Fruit fly (Drosophila melanogaster): ENCODE data around the gene CG44008.

CG44008 gene

DNA sequence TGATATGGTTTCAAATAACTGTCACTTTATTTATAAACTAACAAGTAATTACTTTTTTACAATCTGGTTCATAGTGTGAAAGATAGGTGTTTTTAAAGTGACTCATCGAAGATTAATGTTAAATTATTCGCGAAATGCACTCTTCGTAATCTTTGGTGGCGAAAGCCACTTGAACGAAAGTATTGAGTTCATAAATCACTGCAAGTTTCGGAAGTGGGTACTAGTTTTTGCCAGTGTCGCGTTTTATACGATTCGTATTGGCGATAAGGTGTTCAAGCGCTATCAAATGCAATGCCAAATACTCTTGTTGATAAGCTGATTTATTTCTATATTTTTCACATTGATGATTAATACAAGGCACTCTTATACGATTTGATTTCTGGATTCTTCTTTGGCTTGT, 707 bp downstream of the CG44008 start:
- TF ChIP-seq foxo (GFP tag; optimal IDR thresholded peaks at IDR 0.05) (peak in 1 of 2 experiments; percentile 12), Hnf4 (GFP tag; optimal IDR thresholded peaks at IDR 0.05) (peak; percentile 9), dl (GFP tag; optimal IDR thresholded peaks at IDR 0.05; ENCODE audit: insufficient read depth in 1 of 2, partially characterized antibody in 2 of 2) (no peak)

DNA sequence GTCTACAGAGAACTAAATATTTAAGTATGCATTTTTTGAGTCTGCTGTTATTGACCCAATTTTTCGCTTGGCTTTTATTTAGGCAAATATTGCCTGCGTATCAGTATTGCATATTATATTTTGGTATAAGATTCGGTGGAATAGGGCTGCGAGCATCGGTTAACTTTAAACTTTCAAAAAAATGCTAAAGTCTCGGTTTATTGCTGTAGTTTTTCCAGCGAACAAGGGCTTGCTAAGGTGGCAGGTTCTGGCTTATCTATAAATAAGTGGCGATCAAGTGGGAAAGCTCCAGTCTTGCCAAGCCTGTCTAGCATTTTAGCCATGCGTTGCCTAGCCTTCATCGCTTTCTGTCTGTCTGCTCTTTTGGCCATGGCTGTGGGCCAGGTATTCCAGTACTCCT, 1.9 kb downstream of the CG44008 start, which contains the start of gene CG31704:
CG31704 (plus strand) TSS at position 301 of the 400 bp plus-strand sequence.
- TF ChIP-seq usp (GFP tag; optimal IDR thresholded peaks at IDR 0.05) (no peak), tai (GFP tag; optimal IDR thresholded peaks at IDR 0.05) (no peak), CrebA (GFP tag; optimal IDR thresholded peaks at IDR 0.05; ENCODE audit: borderline replicate concordance) (no peak), N (GFP tag; optimal IDR thresholded peaks at IDR 0.05) (no peak), sv (GFP tag; optimal IDR thresholded peaks at IDR 0.05) (no peak), Jra (GFP tag; optimal IDR thresholded peaks at IDR 0.05) (no peak), Mio (GFP tag; optimal IDR thresholded peaks at IDR 0.05) (no peak), woc (GFP tag; optimal IDR thresholded peaks at IDR 0.05) (no peak), HLH106 (tag; optimal IDR thresholded peaks at IDR 0.05) (no peak), OdsH (GFP tag; optimal IDR thresholded peaks at IDR 0.05) (no peak), Dfd (GFP tag; optimal IDR thresholded peaks at IDR 0.05) (no peak)

DNA sequence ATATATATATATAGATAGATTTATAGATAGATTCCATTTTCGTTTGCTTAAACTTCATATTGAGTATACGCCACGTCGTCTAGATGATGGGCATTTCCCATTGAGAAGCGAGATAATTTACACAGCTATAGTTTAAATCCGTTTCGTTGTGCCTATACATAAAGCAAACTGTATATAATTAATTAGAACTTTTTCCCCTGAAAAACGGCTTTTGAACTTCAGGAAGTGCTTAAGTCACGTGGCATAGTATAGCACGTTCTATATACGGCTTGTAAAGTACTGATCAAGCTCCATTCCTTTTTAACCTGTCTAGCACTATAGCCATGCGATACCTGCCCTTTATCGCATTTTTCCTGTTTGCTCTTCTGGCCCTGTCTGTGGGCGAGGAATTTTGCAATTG, 2.6 kb downstream of the CG44008 start, which contains the start of gene Sfp33A3:
Sfp33A3 (plus strand) TSS at position 301 of the 400 bp plus-strand sequence.
- TF ChIP-seq ey (GFP tag; optimal IDR thresholded peaks at IDR 0.05) (no peak), N (GFP tag; optimal IDR thresholded peaks at IDR 0.05) (no peak), fru (GFP tag; optimal IDR thresholded peaks at IDR 0.05) (no peak), rgr (GFP tag; optimal IDR thresholded peaks at IDR 0.05) (no peak), Dfd (GFP tag; optimal IDR thresholded peaks at IDR 0.05) (no peak), br (GFP tag; optimal IDR thresholded peaks at IDR 0.05) (no peak), HLH106 (tag; optimal IDR thresholded peaks at IDR 0.05) (no peak), Hr78 (GFP tag; optimal IDR thresholded peaks at IDR 0.05) (no peak), Mio (GFP tag; optimal IDR thresholded peaks at IDR 0.05) (no peak), Jra (GFP tag; optimal IDR thresholded peaks at IDR 0.05) (no peak), psq (GFP tag; optimal IDR thresholded peaks at IDR 0.05) (no peak), woc (GFP tag; optimal IDR thresholded peaks at IDR 0.05) (no peak)

DNA sequence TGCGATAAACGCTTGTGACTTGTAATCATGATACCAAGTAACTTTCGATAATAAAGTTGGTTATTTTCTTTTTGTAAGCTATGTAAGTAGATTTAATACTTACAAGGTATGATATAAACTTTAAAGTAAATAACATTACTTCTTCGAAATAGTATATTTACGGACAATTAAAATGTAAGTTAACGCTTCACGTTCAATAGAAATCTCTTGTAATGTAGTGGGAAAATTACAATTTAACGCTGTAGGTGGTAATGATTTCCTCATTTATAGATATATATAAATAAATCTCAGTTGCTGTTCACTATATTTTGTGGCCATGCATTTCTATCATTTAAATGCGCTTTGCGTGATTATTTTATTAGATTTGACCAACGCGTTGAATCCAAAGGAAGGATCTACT, 4.8 kb downstream of the CG44008 start, which contains the start of gene Sfp33A2:
Sfp33A2 (plus strand) TSS at position 301 of the 400 bp plus-strand sequence.
- no peak for TF ChIP-seq CG9705 (GFP tag; optimal IDR thresholded peaks at IDR 0.05)
- TF ChIP-seq CrebA (GFP tag; optimal IDR thresholded peaks at IDR 0.05; ENCODE audit: borderline replicate concordance) = no peak
- no peak for TF ChIP-seq N (GFP tag; optimal IDR thresholded peaks at IDR 0.05)
- no peak for TF ChIP-seq GATAd (GFP tag; optimal IDR thresholded peaks at IDR 0.05)
- TF ChIP-seq sv (GFP tag; optimal IDR thresholded peaks at IDR 0.05) = no peak
- TF ChIP-seq Hr83 (GFP tag; optimal IDR thresholded peaks at IDR 0.05; ENCODE audit: poor library complexity, severe bottlenecking) = no peak
- no peak for TF ChIP-seq lola (GFP tag; optimal IDR thresholded peaks at IDR 0.05)
- TF ChIP-seq HLH106 (tag; optimal IDR thresholded peaks at IDR 0.05) = no peak
- no peak for TF ChIP-seq brk (GFP tag; optimal IDR thresholded peaks at IDR 0.05)
- TF ChIP-seq pan (optimal IDR thresholded peaks at IDR 0.05) = no peak
- no peak for TF ChIP-seq Jra (GFP tag; optimal IDR thresholded peaks at IDR 0.05)
- TF ChIP-seq dsf (GFP tag; optimal IDR thresholded peaks at IDR 0.05; ENCODE audit: borderline replicate concordance) = no peak
- TF ChIP-seq usp (GFP tag; optimal IDR thresholded peaks at IDR 0.05) = no peak
- no peak for TF ChIP-seq ey (GFP tag; optimal IDR thresholded peaks at IDR 0.05)
- no peak for TF ChIP-seq Vsx2 (GFP tag; optimal IDR thresholded peaks at IDR 0.05; ENCODE audit: partially characterized antibody)
- no peak for TF ChIP-seq jim (GFP tag; optimal IDR thresholded peaks at IDR 0.05)
- no peak for TF ChIP-seq psq (GFP tag; optimal IDR thresholded peaks at IDR 0.05)
- TF ChIP-seq Abd-B (GFP tag; optimal IDR thresholded peaks at IDR 0.05) = no peak
- no peak for TF ChIP-seq OdsH (GFP tag; optimal IDR thresholded peaks at IDR 0.05)

DNA sequence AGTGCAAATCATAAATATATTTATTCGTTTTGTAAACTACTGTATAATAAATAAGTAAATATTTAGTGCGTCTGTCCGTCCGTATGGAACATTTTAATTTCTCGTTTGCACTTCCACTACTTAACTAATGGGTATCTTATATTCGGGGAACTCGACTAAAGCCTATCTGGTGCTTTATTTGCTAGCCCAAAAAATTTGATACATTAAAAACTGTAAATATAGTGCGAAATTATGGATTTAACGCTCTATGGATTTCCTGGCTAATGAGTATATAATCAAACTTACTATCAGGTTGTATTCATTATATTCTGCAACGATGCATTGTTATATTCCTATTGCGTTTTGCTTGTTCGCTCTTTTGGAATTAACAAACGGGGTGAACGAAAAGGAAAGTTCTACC, 5.3 kb downstream of the CG44008 start, which contains the start of gene Sfp33A4:
Sfp33A4 (plus strand) TSS at position 301 of the 400 bp plus-strand sequence.
- no peak for TF ChIP-seq sage (GFP tag; optimal IDR thresholded peaks at IDR 0.05)
- no peak for TF ChIP-seq Myc (optimal IDR thresholded peaks at IDR 0.05)
- TF ChIP-seq usp (GFP tag; optimal IDR thresholded peaks at IDR 0.05) = no peak
- no peak for TF ChIP-seq HLH106 (tag; optimal IDR thresholded peaks at IDR 0.05)
- TF ChIP-seq GATAd (GFP tag; optimal IDR thresholded peaks at IDR 0.05) = no peak
- TF ChIP-seq CrebA (GFP tag; optimal IDR thresholded peaks at IDR 0.05; ENCODE audit: borderline replicate concordance) = no peak
- no peak for TF ChIP-seq dmrt93B (GFP tag; optimal IDR thresholded peaks at IDR 0.05)
- TF ChIP-seq sv (GFP tag; optimal IDR thresholded peaks at IDR 0.05) = no peak
- no peak for TF ChIP-seq CG32264 (GFP tag; optimal IDR thresholded peaks at IDR 0.05)
- TF ChIP-seq Hnf4 (GFP tag; optimal IDR thresholded peaks at IDR 0.05) = no peak
- TF ChIP-seq Rel (GFP tag; optimal IDR thresholded peaks at IDR 0.05) = no peak
- TF ChIP-seq Rel (tag; optimal IDR thresholded peaks at IDR 0.05) = no peak
- TF ChIP-seq Sp1 (GFP tag; optimal IDR thresholded peaks at IDR 0.05) = no peak
- TF ChIP-seq woc (GFP tag; optimal IDR thresholded peaks at IDR 0.05) = no peak

Data from whole organism, wandering third instar larva.